Worm (Caenorhabditis elegans) whole organism, L1 larva: ENCODE results near the gene nhr-280.

Experiments
- C34B4.2 ChIP-seq: sonication (generic microtip); optimal IDR thresholded peaks from 2 replicates; lab custom pipeline; 2017; ENCODE audit warnings: mild to moderate bottlenecking, missing genetic modification characterization, missing compliant biosample characterization
- ama-1 ChIP-seq: fragments of 150-350 bp; optimal IDR thresholded peaks from 2 replicates; lab custom pipeline; 2014
- ces-1 ChIP-seq: fragments of 150-350 bp; optimal IDR thresholded peaks from 2 replicates; lab custom pipeline; 2014; ENCODE audit warnings: missing biosample characterization, missing genetic modification reagents, missing genetic modification characterization
- dsc-1 ChIP-seq: sonication (generic microtip); optimal IDR thresholded peaks from 2 replicates; lab custom pipeline; 2016; ENCODE audit warnings: mild to moderate bottlenecking, missing genetic modification characterization, missing compliant biosample characterization
- fos-1 ChIP-seq: fragments of 150-350 bp; optimal IDR thresholded peaks from 2 replicates; lab custom pipeline; 2014; ENCODE audit warnings: missing biosample characterization, missing genetic modification characterization
- hlh-17 ChIP-seq: fragments of 200-800 bp; sonication (Bioruptor generic); optimal IDR thresholded peaks from 2 replicates; lab custom pipeline; 2018; ENCODE audit warnings: missing genetic modification characterization, mild to moderate bottlenecking, missing compliant biosample characterization, moderate library complexity, borderline replicate concordance
- lin-13 ChIP-seq: fragments of 150-350 bp; optimal IDR thresholded peaks from 2 replicates; lab custom pipeline; 2014; ENCODE audit warnings: missing biosample characterization, missing genetic modification reagents, missing genetic modification characterization
- lsy-2 ChIP-seq, 2 experiments: fragments of 150-350 bp; optimal IDR thresholded peaks; 2 replicates each; lab custom pipeline; 2014; ENCODE audit warnings: missing biosample characterization in 2 of 2, missing genetic modification characterization in 2 of 2
- nhr-77 ChIP-seq: fragments of 150-350 bp; optimal IDR thresholded peaks from 2 replicates; lab custom pipeline; 2014; ENCODE audit warnings: missing biosample characterization, missing genetic modification characterization
- skn-1 ChIP-seq: fragments of 150-350 bp; optimal IDR thresholded peaks from 2 replicates; lab custom pipeline; 2014; ENCODE audit warnings: missing biosample characterization, missing genetic modification characterization
- sptf-1 ChIP-seq: fragments of 150-350 bp; optimal IDR thresholded peaks from 2 replicates; lab custom pipeline; 2014; ENCODE audit warnings: missing biosample characterization, missing genetic modification characterization
- unc-130 ChIP-seq: fragments of 150-350 bp; optimal IDR thresholded peaks from 2 replicates; lab custom pipeline; 2017; ENCODE audit warnings: missing biosample characterization, missing genetic modification characterization, inconsistent platforms
- unc-62 ChIP-seq: fragments of 150-350 bp; optimal IDR thresholded peaks from 2 replicates; lab custom pipeline; 2014; ENCODE audit warnings: missing biosample characterization, missing genetic modification reagents, missing genetic modification characterization
- ztf-11 ChIP-seq, 2 experiments: sonication (generic microtip); optimal IDR thresholded peaks; 2 replicates each; lab custom pipeline; 2016 to 2017; ENCODE audit warnings: missing genetic modification characterization in 2 of 2, missing biosample characterization in 1 of 2, missing compliant biosample characterization in 1 of 2

DNA sequence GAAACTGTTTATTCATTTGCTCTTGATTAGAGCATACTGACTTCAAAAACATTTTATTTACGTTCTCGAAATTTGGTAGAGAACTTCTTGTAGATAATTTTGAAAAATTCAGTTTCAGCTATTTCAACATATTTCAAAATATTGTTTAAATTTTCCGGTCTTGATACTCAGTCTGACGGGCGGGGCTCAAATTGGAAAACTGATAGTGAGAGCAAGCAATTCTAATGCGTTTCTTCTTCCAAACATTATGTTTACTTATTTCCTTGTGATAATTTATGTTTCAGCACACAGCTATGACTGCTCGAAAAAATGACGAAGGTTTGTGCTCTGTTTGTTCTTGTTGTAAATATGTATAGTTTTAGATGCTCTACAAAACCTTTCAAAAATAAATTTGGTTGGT, 10.4 kb downstream of the nhr-280 start, which contains the start of gene pals-24:
- TF ChIP-seq C34B4.2 = no peak
- no peak for TF ChIP-seq sptf-1 (tag; lab: Kevin White, UChicago)
- no peak for TF ChIP-seq ztf-11 (tag; optimal IDR thresholded peaks at IDR 0.05; lab: Kevin White, UChicago)
- TF ChIP-seq lin-13 = no peak
- no peak for TF ChIP-seq unc-130 (tag; lab: Kevin White, UChicago)
- TF ChIP-seq fos-1 (tag; lab: Kevin White, UChicago) = no peak
- no peak for TF ChIP-seq nhr-77
- TF ChIP-seq ces-1 (GFP tag; lab: Kevin White, UChicago) = no peak
- no peak for TF ChIP-seq dsc-1 (tag; lab: Kevin White, UChicago)
- no peak for TF ChIP-seq unc-62 (GFP tag; lab: Kevin White, UChicago)
- no peak for TF ChIP-seq skn-1 (tag; lab: Kevin White, UChicago)
- TF ChIP-seq hlh-17 = no peak
- no peak for TF ChIP-seq ama-1 (lab: Kevin White, UChicago)
- TF ChIP-seq lsy-2 (tag; optimal IDR thresholded peaks at IDR 0.05; lab: Kevin White, UChicago) = no peak
